Worm (Caenorhabditis elegans) whole organism, L4 larva: Measurements from ENCODE around the gene fbxa-88.

Experiments used
- F10B5.3 ChIP-seq: sonication (generic microtip); optimal IDR thresholded peaks from 2 replicates; lab custom pipeline; 2016; ENCODE audit warnings: mild to moderate bottlenecking, missing genetic modification characterization, missing compliant biosample characterization
- F44E2.7 ChIP-seq: fragments of 200-800 bp; sonication (Bioruptor generic); IDR thresholded peaks from 2 replicates; pipeline ENCODE4 v2.1.2; 2022; ENCODE audit warnings: missing genetic modification characterization, missing compliant biosample characterization
- R02D3.7 ChIP-seq: fragments of 150-350 bp; sonication (generic microtip); optimal IDR thresholded peaks from 3 replicates; lab custom pipeline; 2014; ENCODE audit warnings: missing biosample characterization, missing genetic modification characterization
- Y5F2A.4 ChIP-seq: fragments of 200-800 bp; sonication (Bioruptor generic); optimal IDR thresholded peaks from 2 replicates; lab custom pipeline; 2018; ENCODE audit warnings: mild to moderate bottlenecking, missing genetic modification characterization, missing compliant biosample characterization
- ceh-20 ChIP-seq: fragments of 200-800 bp; sonication (Bioruptor generic); IDR thresholded peaks from 2 replicates; pipeline ENCODE4 v1.3.6; 2022; ENCODE audit warnings: missing genetic modification reagents, missing genetic modification characterization, missing compliant biosample characterization
- ceh-28 ChIP-seq: fragments of 150-350 bp; optimal IDR thresholded peaks from 2 replicates; lab custom pipeline; 2014; ENCODE audit warnings: missing biosample characterization, missing genetic modification reagents, missing genetic modification characterization
- ceh-44 ChIP-seq: fragments of 200-800 bp; sonication (Bioruptor generic); IDR thresholded peaks from 2 replicates; pipeline ENCODE4 v1.3.6; 2022; ENCODE audit warnings: missing genetic modification reagents, missing genetic modification characterization, missing compliant biosample characterization
- ceh-62 ChIP-seq: sonication (generic microtip); optimal IDR thresholded peaks from 2 replicates; lab custom pipeline; 2017; ENCODE audit warnings: missing biosample characterization, missing genetic modification characterization
- cey-2 ChIP-seq: sonication (generic microtip); optimal IDR thresholded peaks from 3 replicates; lab custom pipeline; 2017; ENCODE audit warnings: missing genetic modification characterization, mild to moderate bottlenecking, missing compliant biosample characterization, antibody characterized with exemption, borderline replicate concordance; ENCODE audit not compliant: insufficient read depth
- daf-16 ChIP-seq, 3 experiments: sonication (generic microtip); optimal IDR thresholded peaks; 2 replicates each; lab custom pipeline; 2016 to 2017; ENCODE audit warnings: missing genetic modification characterization in 3 of 3, missing genetic modification reagents in 3 of 3, mild to moderate bottlenecking in 2 of 3, missing compliant biosample characterization in 2 of 3, missing biosample characterization in 1 of 3, moderate library complexity in 1 of 3
- daf-19 ChIP-seq: fragments of 200-800 bp; sonication (Bioruptor generic); conservative IDR thresholded peaks from 2 replicates; pipeline ENCODE4 v1.3.6; 2022; ENCODE audit warnings: missing genetic modification characterization, missing compliant biosample characterization
- daf-8 ChIP-seq: fragments of 200-800 bp; sonication (Bioruptor generic); IDR thresholded peaks from 2 replicates; pipeline ENCODE4 v1.3.6; 2022; ENCODE audit warnings: missing genetic modification characterization, missing compliant biosample characterization
- dmd-6 ChIP-seq: fragments of 200-800 bp; sonication (Bioruptor generic); IDR thresholded peaks from 2 replicates; pipeline ENCODE4 v1.3.6; 2022; ENCODE audit warnings: missing genetic modification reagents, missing genetic modification characterization, missing compliant biosample characterization
- dmd-8 ChIP-seq: fragments of 200-800 bp; sonication (Bioruptor generic); IDR thresholded peaks from 2 replicates; pipeline ENCODE4 v1.3.6; 2022; ENCODE audit warnings: missing genetic modification characterization, missing compliant biosample characterization
- dpl-1 ChIP-seq: fragments of 150-350 bp; optimal IDR thresholded peaks from 2 replicates; lab custom pipeline; 2014; ENCODE audit warnings: missing biosample characterization, missing genetic modification reagents, missing genetic modification characterization
- fos-1 ChIP-seq: fragments of 150-350 bp; optimal IDR thresholded peaks from 2 replicates; lab custom pipeline; 2014; ENCODE audit warnings: missing biosample characterization, missing genetic modification characterization
- hif-1 ChIP-seq, 2 experiments: sonication (generic microtip); optimal IDR thresholded peaks; 2 replicates each; lab custom pipeline; 2016 to 2017; ENCODE audit warnings: missing compliant biosample characterization in 2 of 2, missing genetic modification characterization in 2 of 2, missing genetic modification reagents in 2 of 2, missing genotype in 2 of 2, mild to moderate bottlenecking in 1 of 2
- lin-1 ChIP-seq: fragments of 200-800 bp; sonication (Bioruptor generic); IDR thresholded peaks from 2 replicates; pipeline ENCODE4 v1.3.6; 2022; ENCODE audit warnings: missing genetic modification reagents, missing genetic modification characterization, missing compliant biosample characterization
- lin-13 ChIP-seq: fragments of 150-350 bp; optimal IDR thresholded peaks from 2 replicates; lab custom pipeline; 2014; ENCODE audit warnings: missing biosample characterization, missing genetic modification reagents, missing genetic modification characterization
- madf-5 ChIP-seq, 2 experiments: fragments of 200-800 bp; sonication (Bioruptor generic); IDR thresholded peaks; 2 replicates each; pipeline ENCODE4 v1.3.6; 2022; ENCODE audit warnings: missing compliant biosample characterization in 2 of 2, missing genetic modification characterization in 2 of 2
- mdl-1 ChIP-seq, 2 experiments: fragments of 150-350 bp in 1 of 2; sonication (generic microtip) in 1 of 2; optimal IDR thresholded peaks; 2 replicates each; lab custom pipeline; 2014 to 2017; ENCODE audit warnings: missing biosample characterization in 2 of 2, missing genetic modification characterization in 2 of 2
- mep-1 ChIP-seq: fragments of 150-350 bp; sonication (generic microtip); optimal IDR thresholded peaks from 3 replicates; lab custom pipeline; 2014; ENCODE audit warnings: missing biosample characterization, missing genetic modification characterization
- nhr-11 ChIP-seq: fragments of 150-350 bp; optimal IDR thresholded peaks from 2 replicates; lab custom pipeline; 2014; ENCODE audit warnings: missing biosample characterization, missing genetic modification characterization
- nhr-25 ChIP-seq: sonication (generic microtip); optimal IDR thresholded peaks from 2 replicates; lab custom pipeline; 2017; ENCODE audit warnings: missing genetic modification characterization, mild to moderate bottlenecking, missing compliant biosample characterization, antibody characterized with exemption, moderate library complexity, borderline replicate concordance; ENCODE audit not compliant: insufficient read depth
- nhr-42 ChIP-seq: fragments of 200-800 bp; sonication (Bioruptor generic); IDR thresholded peaks from 2 replicates; pipeline ENCODE4 v1.3.6; 2022; ENCODE audit warnings: missing genetic modification characterization, missing compliant biosample characterization
- nhr-48 ChIP-seq: sonication (generic microtip); optimal IDR thresholded peaks from 2 replicates; lab custom pipeline; 2016; ENCODE audit warnings: mild to moderate bottlenecking, missing genetic modification characterization, missing compliant biosample characterization
- nhr-76 ChIP-seq: fragments of 150-350 bp; optimal IDR thresholded peaks from 2 replicates; lab custom pipeline; 2014; ENCODE audit warnings: missing biosample characterization, missing genetic modification characterization
- rbr-2 ChIP-seq: sonication (generic microtip); optimal IDR thresholded peaks from 2 replicates; lab custom pipeline; 2016; ENCODE audit warnings: missing genotype, missing genetic modification characterization, missing compliant biosample characterization
- sdz-12 ChIP-seq: fragments of 200-800 bp; sonication (Bioruptor generic); optimal IDR thresholded peaks from 2 replicates; lab custom pipeline; 2018; ENCODE audit warnings: mild to moderate bottlenecking, missing genetic modification characterization, missing compliant biosample characterization
- snpc-4 ChIP-seq: fragments of 150-350 bp; optimal IDR thresholded peaks from 2 replicates; lab custom pipeline; 2014; ENCODE audit warnings: missing biosample characterization, missing genetic modification characterization
- spr-1 ChIP-seq: sonication (generic microtip); optimal IDR thresholded peaks from 2 replicates; lab custom pipeline; 2016; ENCODE audit warnings: mild to moderate bottlenecking, missing genetic modification characterization, missing compliant biosample characterization
- tag-97 ChIP-seq: fragments of 200-800 bp; sonication (Bioruptor generic); IDR thresholded peaks from 2 replicates; pipeline ENCODE4 v1.3.6; 2022; ENCODE audit warnings: missing genetic modification characterization, missing compliant biosample characterization
- tra-1 ChIP-seq: fragments of 200-800 bp; sonication (Bioruptor generic); IDR thresholded peaks from 2 replicates; pipeline ENCODE4 v1.3.6; 2022; ENCODE audit warnings: missing genetic modification reagents, missing genetic modification characterization, missing compliant biosample characterization
- unc-62 ChIP-seq, 3 experiments: fragments of 150-350 bp in 1 of 3; sonication (generic microtip); optimal IDR thresholded peaks in 2 of 3; peaks in 1 of 3; 1 replicate in 1 of 3; 2 replicates in 2 of 3; lab custom pipeline; 2014 to 2017; ENCODE audit warnings: missing biosample characterization in 3 of 3, missing genetic modification characterization in 3 of 3, missing genetic modification reagents in 3 of 3, missing genotype in 1 of 3
- vab-7 ChIP-seq: fragments of 200-800 bp; sonication (Bioruptor generic); IDR thresholded peaks from 2 replicates; pipeline ENCODE4 v1.3.6; 2022; ENCODE audit warnings: missing genetic modification reagents, missing genetic modification characterization, missing compliant biosample characterization
- zag-1 ChIP-seq: fragments of 150-350 bp; optimal IDR thresholded peaks from 2 replicates; lab custom pipeline; 2014; ENCODE audit warnings: missing biosample characterization, missing genetic modification characterization
- zfp-2 ChIP-seq: sonication (generic microtip); optimal IDR thresholded peaks from 2 replicates; lab custom pipeline; 2016; ENCODE audit warnings: mild to moderate bottlenecking, missing genetic modification characterization, missing compliant biosample characterization
- zip-2 ChIP-seq: fragments of 150-350 bp; optimal IDR thresholded peaks from 2 replicates; lab custom pipeline; 2014; ENCODE audit warnings: missing biosample characterization, missing genetic modification characterization
- ztf-11 ChIP-seq: fragments of 150-350 bp; optimal IDR thresholded peaks from 2 replicates; lab custom pipeline; 2014; ENCODE audit warnings: missing biosample characterization, missing genetic modification characterization

Gene fbxa-88

ce11 chrV:16158391-16158790 is 15.5 kb upstream of the fbxa-88 start, which contains the start of gene str-99:
str-99 (minus strand) TSS chrV:16158491.
- TF ChIP-seq snpc-4 (tag; lab: Kevin White, UChicago) = no peak
- no peak for TF ChIP-seq R02D3.7 (tag; lab: Kevin White, UChicago)
- no peak for TF ChIP-seq ceh-20 (GFP tag; lab: Robert Waterston, UW)
- TF ChIP-seq ceh-28 = no peak
- TF ChIP-seq unc-62 (GFP tag; optimal IDR thresholded peaks at IDR 0.05 in 1 of 2; lab: Kevin White, UChicago) = peak in 1 of 2 experiments; percentile 39
- TF ChIP-seq unc-62 (tag; optimal IDR thresholded peaks at IDR 0.05; lab: Kevin White, UChicago) = no peak
- no peak for TF ChIP-seq mep-1 (tag; lab: Kevin White, UChicago)

ce11 chrV:16155111-16155510 is 12.2 kb upstream of the fbxa-88 start, which contains the start of gene str-97:
str-97 (minus strand) TSS chrV:16155211.
- TF ChIP-seq nhr-11 (tag; lab: Kevin White, UChicago) (no peak), unc-62 (GFP tag; optimal IDR thresholded peaks at IDR 0.05 in 1 of 2; lab: Kevin White, UChicago) (peak in 1 of 2 experiments; percentile 62), unc-62 (tag; optimal IDR thresholded peaks at IDR 0.05; lab: Kevin White, UChicago) (no peak)
- TF ChIP-seq, all 104 proteins: peak for 1

DNA sequence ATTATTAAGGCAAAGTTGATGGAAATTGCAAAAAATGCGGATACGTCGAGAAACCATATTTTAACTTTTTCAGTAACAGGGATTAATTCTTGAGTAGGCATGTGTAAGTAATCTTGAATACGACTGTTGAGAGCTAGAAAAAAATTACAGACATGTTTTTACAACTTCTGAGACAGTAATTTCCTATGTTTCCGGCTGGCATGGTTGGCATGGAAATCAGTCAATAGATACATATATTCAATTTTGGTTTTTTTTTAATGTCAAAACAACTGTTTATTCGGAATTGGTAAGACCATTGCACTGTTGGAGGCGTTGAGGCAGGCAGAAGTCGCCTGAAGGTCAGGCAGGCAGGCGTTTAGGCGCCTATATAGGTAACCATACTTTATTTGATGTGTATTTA is 10.5 kb upstream of the fbxa-88 start, which contains the start of gene str-254:
TSS of gene str-254 (minus strand) at position 101 of the 400 bp plus-strand sequence.
- no peak for TF ChIP-seq sdz-12 (GFP tag; lab: Kevin White, UChicago)
- TF ChIP-seq lin-13 (GFP tag; lab: Kevin White, UChicago) = no peak
- TF ChIP-seq nhr-25 (tag; lab: Kevin White, UChicago) = no peak
- TF ChIP-seq daf-8 (GFP tag; lab: Robert Waterston, UW) = no peak
- TF ChIP-seq nhr-11 (tag; lab: Kevin White, UChicago) = no peak
- TF ChIP-seq madf-5 (GFP tag; IDR thresholded peaks at IDR 0.05; lab: Robert Waterston, UW) = no peak
- no peak for TF ChIP-seq zag-1 (tag; lab: Kevin White, UChicago)
- TF ChIP-seq F44E2.7 (GFP tag; lab: Robert Waterston, UW) = no peak
- TF ChIP-seq zip-2 = no peak
- TF ChIP-seq vab-7 (GFP tag; lab: Robert Waterston, UW) = no peak
- no peak for TF ChIP-seq ceh-62 (tag; lab: Kevin White, UChicago)
- TF ChIP-seq fos-1 (tag; lab: Kevin White, UChicago) = no peak
- TF ChIP-seq nhr-76 (tag; lab: Kevin White, UChicago) = no peak
- TF ChIP-seq nhr-48 (tag; lab: Kevin White, UChicago) = no peak
- no peak for TF ChIP-seq rbr-2
- TF ChIP-seq, all 104 proteins: peak for 0

- TF ChIP-seq ceh-44 (GFP tag; lab: Robert Waterston, UW) = no peak
- TF ChIP-seq mdl-1 (tag; optimal IDR thresholded peaks at IDR 0.05; lab: Kevin White, UChicago) = no peak
- no peak for TF ChIP-seq tra-1 (GFP tag; lab: Robert Waterston, UW)
- TF ChIP-seq R02D3.7 (tag; lab: Kevin White, UChicago) = no peak
- no peak for TF ChIP-seq daf-19 (GFP tag; lab: Robert Waterston, UW)
- TF ChIP-seq nhr-42 (GFP tag; lab: Robert Waterston, UW) = no peak
Observed at ce11 chrV:16148805-16149204, 5.9 kb upstream of the fbxa-88 start, which contains the start of gene F10A3.4. F10A3.4 (plus strand) TSS chrV:16149105.

ce11 chrV:16145009-16145408 is 2.1 kb upstream of the fbxa-88 start:
- TF ChIP-seq hif-1 (tag; optimal IDR thresholded peaks at IDR 0.05; lab: Kevin White, UChicago) (no peak), Y5F2A.4 (GFP tag; lab: Kevin White, UChicago) (no peak), dmd-6 (no peak), unc-62 (GFP tag; optimal IDR thresholded peaks at IDR 0.05 in 1 of 2; lab: Kevin White, UChicago) (peak in 1 of 2 experiments; percentile 91), unc-62 (tag; optimal IDR thresholded peaks at IDR 0.05; lab: Kevin White, UChicago) (no peak)
- TF ChIP-seq, all 104 proteins: peak for 1

- no peak for TF ChIP-seq F10B5.3 (tag; lab: Kevin White, UChicago)
- TF ChIP-seq mep-1 (tag; lab: Kevin White, UChicago) = no peak
- no peak for TF ChIP-seq ztf-11
- TF ChIP-seq spr-1 (tag; lab: Kevin White, UChicago) = no peak
- TF ChIP-seq dpl-1 (GFP tag; lab: Kevin White, UChicago) = no peak
- no peak for TF ChIP-seq lin-1 (GFP tag; lab: Robert Waterston, UW)
- no peak for TF ChIP-seq daf-16 (GFP tag; optimal IDR thresholded peaks at IDR 0.05; lab: Kevin White, UChicago)
- TF ChIP-seq daf-16 (tag; optimal IDR thresholded peaks at IDR 0.05; lab: Kevin White, UChicago) = no peak
- no peak for TF ChIP-seq F44E2.7 (GFP tag; lab: Robert Waterston, UW)
- no peak for TF ChIP-seq cey-2 (tag; lab: Kevin White, UChicago)
- no peak for TF ChIP-seq tag-97
- no peak for TF ChIP-seq zfp-2
- TF ChIP-seq daf-19 (GFP tag; lab: Robert Waterston, UW) = no peak
- TF ChIP-seq Y5F2A.4 (GFP tag; lab: Kevin White, UChicago) = no peak
- TF ChIP-seq dmd-8 (GFP tag; lab: Robert Waterston, UW) = no peak
Observed at ce11 chrV:16142371-16142770, 545 bp downstream of the fbxa-88 start, which contains the start of gene fbxa-18. fbxa-18 (plus strand) TSS chrV:16142671.
